Worm (Caenorhabditis elegans) whole organism, L4/young adult: ENCODE data around the gene tag-307.

Source experiments
- W03F9.2 ChIP-seq: fragments of 150-350 bp; optimal IDR thresholded peaks from 2 replicates; lab custom pipeline; 2014; ENCODE audit warnings: missing biosample characterization, missing genetic modification characterization
- dao-5 ChIP-seq: sonication (generic microtip); optimal IDR thresholded peaks from 2 replicates; lab custom pipeline; 2016; ENCODE audit warnings: missing genotype, missing genetic modification characterization, moderate library complexity, missing compliant biosample characterization
- him-1 ChIP-seq: sonication (generic microtip); optimal IDR thresholded peaks from 2 replicates; lab custom pipeline; 2016; ENCODE audit warnings: missing genotype, missing genetic modification reagents, missing genetic modification characterization, missing compliant biosample characterization

The tag-307 gene

ce11 chrIII:7814159-7815055 is 42.6 kb downstream of the tag-307 start, which contains the start of gene egl-5:
Gene egl-5 (plus strand): TSS chrIII:7814374.
- TF ChIP-seq him-1 (no peak), W03F9.2 (tag; lab: Kevin White, UChicago) (no peak), dao-5 (no peak)

ce11 chrIII:7812208-7812880 is 44.7 kb downstream of the tag-307 start:
- TF ChIP-seq him-1 (no peak), W03F9.2 (tag; lab: Kevin White, UChicago) (no peak), dao-5 (no peak)

DNA sequence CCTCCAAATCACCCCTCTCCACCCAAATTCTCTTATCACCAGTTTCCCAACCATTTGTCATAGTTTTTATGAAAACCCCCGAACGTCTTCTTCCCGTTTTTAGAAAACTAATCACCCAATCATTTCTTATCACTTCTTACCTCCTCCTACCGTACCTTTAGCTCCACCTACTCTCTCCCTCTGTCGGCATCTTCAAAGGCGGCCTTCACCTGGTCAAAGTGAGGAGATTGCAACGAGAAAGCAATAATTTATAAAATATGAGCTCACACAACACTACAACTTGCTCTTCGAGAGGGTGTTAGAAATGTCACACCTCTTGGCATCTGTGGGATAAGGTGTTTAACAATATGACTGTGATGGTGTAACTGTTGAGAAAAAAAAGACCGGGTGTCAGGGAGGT is 48.0 kb downstream of the tag-307 start:
- no peak for TF ChIP-seq W03F9.2 (tag; lab: Kevin White, UChicago)
- TF ChIP-seq him-1 = no peak
- no peak for TF ChIP-seq dao-5

ce11 chrIII:7806947-7807346 is 50.1 kb downstream of the tag-307 start:
- TF ChIP-seq him-1 (no peak), W03F9.2 (tag; lab: Kevin White, UChicago) (no peak), dao-5 (no peak)
